Fruit fly (Drosophila melanogaster): ENCODE measurements around the gene CG42481.

CG42481 gene

DNA sequence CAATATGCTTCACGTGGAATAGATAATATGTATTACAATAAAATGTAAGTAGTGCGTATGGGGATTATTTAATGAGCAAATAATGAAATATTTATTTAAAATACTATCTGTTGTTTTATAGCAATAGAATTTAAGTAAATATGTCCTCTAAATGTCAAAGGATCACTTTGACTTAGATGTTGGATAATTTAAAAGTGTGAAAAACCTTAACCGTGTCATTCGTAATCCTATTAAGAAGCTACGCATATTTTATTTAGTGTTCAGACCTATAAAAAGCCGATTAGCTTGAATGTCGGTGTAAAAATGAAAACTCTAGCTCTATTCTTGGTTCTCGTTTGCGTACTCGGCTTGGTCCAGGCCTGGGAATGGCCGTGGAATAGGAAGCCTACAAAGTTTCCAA, 2.5 kb upstream of the CG42481 start, which contains the start of gene SP (continued):
- TF ChIP-seq dpn (GFP tag; optimal IDR thresholded peaks at IDR 0.05) = no peak
- TF ChIP-seq pho (GFP tag; optimal IDR thresholded peaks at IDR 0.05) = no peak
- TF ChIP-seq inv (GFP tag; IDR thresholded peaks at IDR 0.05; ENCODE audit: partially characterized antibody) = no peak

DNA sequence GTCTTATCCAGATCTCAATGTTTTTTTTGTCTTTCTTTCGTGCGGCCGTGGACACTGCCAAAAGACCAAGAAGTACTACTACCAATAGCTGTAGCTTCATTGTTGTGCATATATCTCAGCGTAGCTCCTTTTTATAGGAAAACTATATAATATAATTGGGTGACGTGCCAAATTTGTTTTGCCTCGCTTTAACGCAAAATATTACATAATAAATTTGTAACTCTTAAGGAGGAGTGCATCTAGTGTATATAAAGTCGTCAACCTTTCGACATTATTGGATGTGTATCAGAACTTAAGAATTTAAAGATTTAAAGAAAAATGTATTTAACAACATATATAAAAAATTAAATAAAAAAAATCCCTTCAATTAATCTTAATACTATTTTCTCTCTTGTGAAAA, 1.2 kb upstream of the CG42481 start, which contains the start of gene CG43147:
Gene CG43147 (minus strand): TSS at position 101 of the 400 bp plus-strand sequence.
- TF ChIP-seq CG9817 (tag; optimal IDR thresholded peaks at IDR 0.05) (no peak), Pdp1 (GFP tag; optimal IDR thresholded peaks at IDR 0.05) (peak in 1 of 2 experiments; percentile 23)

DNA sequence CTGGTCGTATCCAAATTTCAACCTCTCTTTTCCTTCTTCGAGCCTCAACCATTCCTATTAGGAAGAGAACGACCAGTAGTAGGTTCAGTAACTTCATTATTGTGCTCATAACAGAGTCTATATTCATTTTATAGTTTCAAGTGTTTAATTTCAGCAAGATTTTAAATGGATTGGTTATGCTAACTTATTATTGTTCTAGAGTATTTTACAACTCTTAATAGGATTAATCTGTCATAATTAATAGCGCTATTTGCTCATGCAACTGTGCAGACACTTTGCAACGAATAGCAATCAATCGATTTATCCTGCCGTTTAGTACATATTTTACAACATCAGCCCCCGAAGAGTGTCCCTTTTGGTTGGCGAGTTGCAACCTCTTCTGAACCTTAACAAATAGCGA, 2.1 kb downstream of the CG42481 start, which contains the start of gene Sfp70A4:
Gene Sfp70A4 (minus strand): TSS at position 101 of the 400 bp plus-strand sequence.
- TF ChIP-seq kah (GFP tag; optimal IDR thresholded peaks at IDR 0.05) (no peak), CG12659 (GFP tag; optimal IDR thresholded peaks at IDR 0.05) (no peak), CG32772 (GFP tag; IDR thresholded peaks at IDR 0.05) (no peak), Pdp1 (GFP tag; optimal IDR thresholded peaks at IDR 0.05) (no peak), sr (GFP tag; IDR thresholded peaks at IDR 0.05) (no peak), bbx (GFP tag; IDR thresholded peaks at IDR 0.05; ENCODE audit: partially characterized antibody) (no peak), CG8281 (tag; optimal IDR thresholded peaks at IDR 0.05) (no peak), psq (GFP tag; optimal IDR thresholded peaks at IDR 0.05) (no peak), CG10462 (GFP tag; optimal IDR thresholded peaks at IDR 0.05) (no peak), Sox102F (GFP tag; optimal IDR thresholded peaks at IDR 0.05) (no peak), HLH4C (GFP tag; IDR thresholded peaks at IDR 0.05; ENCODE audit: partially characterized antibody) (no peak), ap (GFP tag; IDR thresholded peaks at IDR 0.05) (no peak), dm (GFP tag; optimal IDR thresholded peaks at IDR 0.05) (no peak)

- peak; percentile 28 for TF ChIP-seq gem (tag; optimal IDR thresholded peaks at IDR 0.05)
- no peak for TF ChIP-seq slp2 (GFP tag; optimal IDR thresholded peaks at IDR 0.05)
- TF ChIP-seq CG8765 (GFP tag; IDR thresholded peaks at IDR 0.05) = peak; percentile 50; the same call in 1 of the 2 replicates
- no peak for TF ChIP-seq gsb-n (tag; optimal IDR thresholded peaks at IDR 0.05)
- peak; percentile 1 for TF ChIP-seq CG15601 (tag; optimal IDR thresholded peaks at IDR 0.05)
- no peak for TF ChIP-seq CG17612 (GFP tag; IDR thresholded peaks at IDR 0.05)
- no peak for TF ChIP-seq schlank (tag; optimal IDR thresholded peaks at IDR 0.05)
- TF ChIP-seq CG4404 (GFP tag; IDR thresholded peaks at IDR 0.05) = peak; percentile 62
- peak; percentile 13 for TF ChIP-seq CG8924 (tag; optimal IDR thresholded peaks at IDR 0.05)
- no peak for TF ChIP-seq Spps (tag; optimal IDR thresholded peaks at IDR 0.05)
- TF ChIP-seq Fer1 (GFP tag; optimal IDR thresholded peaks at IDR 0.05) = no peak
- TF ChIP-seq CG7839 (tag; optimal IDR thresholded peaks at IDR 0.05) = peak; percentile 25
- TF ChIP-seq Hsf (GFP tag; optimal IDR thresholded peaks at IDR 0.05) = peak; percentile 17
- no peak for TF ChIP-seq CG15514 (GFP tag; optimal IDR thresholded peaks at IDR 0.05)
- TF ChIP-seq sens (GFP tag) = peak; percentile 86
- peak; percentile 27 for TF ChIP-seq CG8089 (GFP tag; optimal IDR thresholded peaks at IDR 0.05)
- peak; percentile 41 for TF ChIP-seq Med (GFP tag)
- peak; percentile 36 for TF ChIP-seq dmrt11E (tag; optimal IDR thresholded peaks at IDR 0.05)
- peak; percentile 9 for TF ChIP-seq tio (GFP tag; optimal IDR thresholded peaks at IDR 0.05)
- no peak for TF ChIP-seq CG3163 (GFP tag; optimal IDR thresholded peaks at IDR 0.05)
- TF ChIP-seq CG17361 (GFP tag; IDR thresholded peaks at IDR 0.05) = 0 out of 3 replicates have a peak, but pooled peaks have one; percentile 19
- TF ChIP-seq Xrp1 (GFP tag; IDR thresholded peaks at IDR 0.05) = peak; percentile 61
- peak; percentile 46; the same call in 1 of the 3 replicates for TF ChIP-seq zfh1 (GFP tag; IDR thresholded peaks at IDR 0.05)
- TF ChIP-seq CG1603 (tag; optimal IDR thresholded peaks at IDR 0.05) = peak; percentile 10
- TF ChIP-seq ci (GFP tag; IDR thresholded peaks at IDR 0.05) = 0 out of 3 replicates have a peak, but pooled peaks have one; percentile 29
- TF ChIP-seq unc-4 (GFP tag; IDR thresholded peaks at IDR 0.05; ENCODE audit: partially characterized antibody) = no peak
- peak; percentile 30 for TF ChIP-seq CG2712 (tag; optimal IDR thresholded peaks at IDR 0.05)
- no peak for TF ChIP-seq Hey (tag; optimal IDR thresholded peaks at IDR 0.05)
- TF ChIP-seq chif (GFP tag; optimal IDR thresholded peaks at IDR 0.05) = peak in 1 of 2 experiments; percentile 39
These were observed 3.1 kb downstream of the CG42481 start for dm6 chr3L:13295675-13296074.
